Worm (Caenorhabditis elegans): ENCODE data around the gene npr-21.
"Not testable (repeated sequence)": the region's sequence is repeated elsewhere in the genome, so short reads cannot be mapped to it uniquely, and the experiment has no call there.

The npr-21 gene

ce11 chrX:17135704-17136103 is 22.1 kb downstream of the npr-21 start:
- no peak for TF ChIP-seq drap-1 (GFP tag; optimal IDR thresholded peaks at IDR 0.05)
- no peak for TF ChIP-seq nhr-237 (tag; optimal IDR thresholded peaks at IDR 0.05)
- TF ChIP-seq mab-5 (tag; optimal IDR thresholded peaks at IDR 0.05): no peak
- TF ChIP-seq ceh-39 (tag; optimal IDR thresholded peaks at IDR 0.05): no peak
- no peak for TF ChIP-seq ces-1 (GFP tag; optimal IDR thresholded peaks at IDR 0.05)
- no peak for TF ChIP-seq ztf-11 (tag; optimal IDR thresholded peaks at IDR 0.05)
- no peak for TF ChIP-seq ham-2 (GFP tag; optimal IDR thresholded peaks at IDR 0.05)
- no peak for TF ChIP-seq nhr-12 (tag; optimal IDR thresholded peaks at IDR 0.05)
- TF ChIP-seq hlh-1 (tag; optimal IDR thresholded peaks at IDR 0.05): no peak
- no peak for TF ChIP-seq tbx-8 (GFP tag; optimal IDR thresholded peaks at IDR 0.05)
- TF ChIP-seq cnd-1 (tag; optimal IDR thresholded peaks at IDR 0.05): no peak
- no peak for TF ChIP-seq nhr-2 (tag; optimal IDR thresholded peaks at IDR 0.05)
- TF ChIP-seq zip-8 (tag; optimal IDR thresholded peaks at IDR 0.05): no peak
- no peak for TF ChIP-seq bed-3 (GFP tag; optimal IDR thresholded peaks at IDR 0.05)
- no peak for TF ChIP-seq pha-4 (tag; optimal IDR thresholded peaks at IDR 0.05)
- TF ChIP-seq elt-3 (tag; optimal IDR thresholded peaks at IDR 0.05): no peak

- TF ChIP-seq sem-2 (GFP tag; optimal IDR thresholded peaks at IDR 0.05): no peak
- no peak for TF ChIP-seq drap-1 (GFP tag; optimal IDR thresholded peaks at IDR 0.05)
- no peak for TF ChIP-seq snpc-4 (tag; optimal IDR thresholded peaks at IDR 0.05)
- TF ChIP-seq sptf-1 (tag; optimal IDR thresholded peaks at IDR 0.05): no peak
- no peak for TF ChIP-seq lsy-2 (tag; optimal IDR thresholded peaks at IDR 0.05)
- TF ChIP-seq ceh-39 (tag; optimal IDR thresholded peaks at IDR 0.05): no peak
- TF ChIP-seq lin-13 (tag; optimal IDR thresholded peaks at IDR 0.05): no peak
- no peak for TF ChIP-seq ceh-83 (GFP tag; optimal IDR thresholded peaks at IDR 0.05)
- no peak for TF ChIP-seq elt-3 (tag; optimal IDR thresholded peaks at IDR 0.05)
- TF ChIP-seq mep-1 (tag; optimal IDR thresholded peaks at IDR 0.05): no peak
- no peak for TF ChIP-seq tbx-8 (GFP tag; optimal IDR thresholded peaks at IDR 0.05)
- no peak for TF ChIP-seq zip-8 (tag; optimal IDR thresholded peaks at IDR 0.05)
- no peak for TF ChIP-seq lin-32 (GFP tag; optimal IDR thresholded peaks at IDR 0.05)
- no peak for TF ChIP-seq ces-1 (GFP tag; optimal IDR thresholded peaks at IDR 0.05)
- no peak for TF ChIP-seq unc-120 (tag; optimal IDR thresholded peaks at IDR 0.05; ENCODE audit: poor library complexity, severe bottlenecking)
- TF ChIP-seq nhr-2 (tag; optimal IDR thresholded peaks at IDR 0.05): no peak
Observed at ce11 chrX:17134427-17134826, 23.3 kb downstream of the npr-21 start, which contains the start of gene K09E3.7. Gene K09E3.7 (minus strand): TSS chrX:17134527.

DNA sequence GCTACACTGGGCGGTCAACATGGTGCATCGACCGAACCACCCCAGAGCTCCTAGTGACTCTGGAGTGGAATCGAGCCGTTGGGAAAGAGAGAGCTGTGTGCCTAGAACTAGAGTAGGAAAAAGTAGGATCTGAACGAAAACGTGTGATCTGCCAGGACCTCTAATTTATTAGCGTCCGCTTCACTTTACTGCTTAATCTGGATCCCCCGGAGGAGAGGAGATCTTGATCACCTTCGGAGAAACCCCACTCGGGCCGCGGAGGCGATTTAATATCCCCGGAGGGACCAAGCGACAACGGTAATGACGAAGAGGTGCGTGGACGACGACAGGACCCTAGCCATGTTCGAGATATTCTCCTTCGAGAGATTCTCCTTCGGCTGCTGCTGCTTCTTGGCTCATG is 40.4 kb downstream of the npr-21 start, which contains the start of gene K09E3.2:
K09E3.2 (plus strand) TSS at position 301 of the 400 bp plus-strand sequence.
- TF ChIP-seq drap-1 (GFP tag; optimal IDR thresholded peaks at IDR 0.05); unc-120 (tag; optimal IDR thresholded peaks at IDR 0.05; ENCODE audit: poor library complexity, severe bottlenecking); elt-3 (tag; optimal IDR thresholded peaks at IDR 0.05): not testable (repeated sequence)

- TF ChIP-seq nhr-237 (tag; optimal IDR thresholded peaks at IDR 0.05): no peak
- no peak for TF ChIP-seq lin-13 (tag; optimal IDR thresholded peaks at IDR 0.05)
- no peak for TF ChIP-seq mls-2 (tag; optimal IDR thresholded peaks at IDR 0.05)
- no peak for TF ChIP-seq mep-1 (tag; optimal IDR thresholded peaks at IDR 0.05)
- TF ChIP-seq lin-32 (GFP tag; optimal IDR thresholded peaks at IDR 0.05): no peak
- TF ChIP-seq nhr-76 (tag; optimal IDR thresholded peaks at IDR 0.05): no peak
- TF ChIP-seq elt-1 (tag; optimal IDR thresholded peaks at IDR 0.05; ENCODE audit: borderline replicate concordance, insufficient read depth): no peak
- TF ChIP-seq sem-2 (GFP tag; optimal IDR thresholded peaks at IDR 0.05): no peak
Observed at ce11 chrX:17115089-17115488, 42.7 kb downstream of the npr-21 start, which contains the start of gene lido-6. Gene lido-6 (minus strand): TSS chrX:17115189.

ce11 chrX:17110555-17110954 is 47.2 kb downstream of the npr-21 start, which contains the start of gene lido-5:
Gene lido-5 (minus strand): TSS chrX:17110655.
- TF ChIP-seq nhr-12 (tag; optimal IDR thresholded peaks at IDR 0.05): no peak
- TF ChIP-seq zip-8 (tag; optimal IDR thresholded peaks at IDR 0.05): no peak
- TF ChIP-seq lsy-2 (tag; optimal IDR thresholded peaks at IDR 0.05): no peak
- no peak for TF ChIP-seq ceh-39 (tag; optimal IDR thresholded peaks at IDR 0.05)
- no peak for TF ChIP-seq elt-1 (tag; optimal IDR thresholded peaks at IDR 0.05; ENCODE audit: borderline replicate concordance, insufficient read depth)
- TF ChIP-seq sptf-1 (tag; optimal IDR thresholded peaks at IDR 0.05): no peak
- TF ChIP-seq unc-39 (tag; optimal IDR thresholded peaks at IDR 0.05): no peak
- no peak for TF ChIP-seq lin-13 (tag; optimal IDR thresholded peaks at IDR 0.05)
- TF ChIP-seq nhr-2 (tag; optimal IDR thresholded peaks at IDR 0.05): no peak

DNA sequence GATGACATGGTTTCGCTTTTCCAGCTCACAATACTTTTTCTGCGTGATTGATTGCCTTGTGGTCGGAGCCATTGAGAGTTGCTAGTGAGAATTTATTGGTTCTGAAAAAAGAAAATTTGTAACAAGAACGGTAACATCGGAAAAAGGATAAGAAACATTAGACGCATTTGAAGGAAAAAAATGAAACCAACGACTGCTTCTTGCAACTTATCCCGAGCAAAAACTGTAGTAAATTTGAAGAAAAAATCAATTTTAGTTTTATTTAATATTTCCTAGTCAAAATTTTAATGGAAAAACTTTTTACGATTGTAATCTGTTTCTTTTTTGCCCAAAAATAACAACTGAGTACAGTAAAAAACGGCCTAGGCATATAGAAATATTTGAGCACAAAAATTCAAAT is 50.1 kb downstream of the npr-21 start, which contains the start of gene lido-4:
lido-4 (minus strand) TSS at position 101 of the 400 bp plus-strand sequence.
- no peak for TF ChIP-seq nhr-2 (tag; optimal IDR thresholded peaks at IDR 0.05)
- no peak for TF ChIP-seq bed-3 (GFP tag; optimal IDR thresholded peaks at IDR 0.05)
- TF ChIP-seq lin-32 (GFP tag; optimal IDR thresholded peaks at IDR 0.05): no peak
- TF ChIP-seq unc-62 (GFP tag; optimal IDR thresholded peaks at IDR 0.05): no peak
- no peak for TF ChIP-seq tbx-8 (GFP tag; optimal IDR thresholded peaks at IDR 0.05)
- no peak for TF ChIP-seq nhr-237 (tag; optimal IDR thresholded peaks at IDR 0.05)
- no peak for TF ChIP-seq mep-1 (tag; optimal IDR thresholded peaks at IDR 0.05)
- no peak for TF ChIP-seq hlh-1 (tag; optimal IDR thresholded peaks at IDR 0.05)
- TF ChIP-seq mls-2 (tag; optimal IDR thresholded peaks at IDR 0.05): no peak
- TF ChIP-seq ceh-83 (GFP tag; optimal IDR thresholded peaks at IDR 0.05): no peak
- no peak for TF ChIP-seq blmp-1 (tag; optimal IDR thresholded peaks at IDR 0.05)
- no peak for TF ChIP-seq sem-2 (GFP tag; optimal IDR thresholded peaks at IDR 0.05)
- no peak for TF ChIP-seq zip-8 (tag; optimal IDR thresholded peaks at IDR 0.05)
- no peak for TF ChIP-seq nhr-12 (tag; optimal IDR thresholded peaks at IDR 0.05)
- TF ChIP-seq M03D4.4 (tag; optimal IDR thresholded peaks at IDR 0.05): no peak
